Fruit fly (Drosophila melanogaster) whole organism, embryonic: Measurements from ENCODE around the gene beat-IIIc.

Source experiments
- Asciz ChIP-seq: fragments of 200-800 bp; sonication (Bioruptor generic); optimal IDR thresholded peaks from 2 replicates; lab custom pipeline; 2017; ENCODE audit warnings: missing biosample characterization, mild to moderate bottlenecking, missing genetic modification characterization, missing genetic modification reagents
- Atf6 ChIP-seq: fragments of 200-800 bp; sonication (Bioruptor generic); IDR thresholded peaks from 2 replicates; pipeline ENCODE4 v1.3.6; 2022; ENCODE audit warnings: missing biosample characterization, missing genetic modification characterization
- Bgb ChIP-seq: fragments of 200-800 bp; sonication (Bioruptor generic); IDR thresholded peaks from 2 replicates; pipeline ENCODE4 v1.3.6; 2022; ENCODE audit warnings: missing biosample characterization, missing genetic modification characterization; ENCODE audit not compliant: partially characterized antibody
- CG10543 ChIP-seq: fragments of 200-800 bp; sonication (Bioruptor generic); optimal IDR thresholded peaks from 3 replicates; lab custom pipeline; 2017; ENCODE audit warnings: missing biosample characterization, mild to moderate bottlenecking, missing genetic modification characterization, moderate library complexity
- CG11456 ChIP-seq: fragments of 200-800 bp; sonication (Bioruptor generic); IDR thresholded peaks from 3 replicates; pipeline ENCODE4 v1.3.6; 2022; ENCODE audit warnings: missing biosample characterization, missing genetic modification characterization
- CG13287 ChIP-seq: fragments of 200-800 bp; sonication (Bioruptor generic); IDR thresholded peaks from 2 replicates; pipeline ENCODE4 v1.3.6; 2022; ENCODE audit warnings: missing biosample characterization, missing genetic modification characterization; ENCODE audit not compliant: partially characterized antibody
- CG15696 ChIP-seq: fragments of 200-800 bp; sonication (Bioruptor generic); optimal IDR thresholded peaks from 2 replicates; lab custom pipeline; 2019; ENCODE audit warnings: missing biosample characterization, mild to moderate bottlenecking, missing genetic modification characterization, moderate library complexity
- CG1602 ChIP-seq: fragments of 200-800 bp; sonication (Bioruptor generic); optimal IDR thresholded peaks from 3 replicates; lab custom pipeline; 2016; ENCODE audit warnings: missing biosample characterization, missing genetic modification characterization
- CG16815 ChIP-seq: fragments of 200-800 bp; sonication (Bioruptor generic); optimal IDR thresholded peaks from 3 replicates; lab custom pipeline; 2017; ENCODE audit warnings: missing biosample characterization, mild to moderate bottlenecking, missing genetic modification characterization
- CG17568 ChIP-seq: fragments of 200-800 bp; sonication (Bioruptor generic); optimal IDR thresholded peaks from 2 replicates; lab custom pipeline; 2018; ENCODE audit warnings: missing biosample characterization, mild to moderate bottlenecking, missing genetic modification characterization, moderate library complexity
- CG2202 ChIP-seq: fragments of 200-800 bp; sonication (Bioruptor generic); optimal IDR thresholded peaks from 2 replicates; lab custom pipeline; 2018; ENCODE audit warnings: missing biosample characterization, mild to moderate bottlenecking, missing genetic modification characterization
- CG32532 ChIP-seq: fragments of 200-800 bp; sonication (Bioruptor generic); IDR thresholded peaks from 2 replicates; pipeline ENCODE4 v1.3.6; 2022; ENCODE audit warnings: missing biosample characterization, missing genetic modification characterization
- CG32767 ChIP-seq: fragments of 200-800 bp; sonication (Bioruptor generic); IDR thresholded peaks from 2 replicates; pipeline ENCODE4 v1.3.6; 2022; ENCODE audit warnings: missing biosample characterization, missing genetic modification characterization
- CG3281 ChIP-seq: fragments of 200-800 bp; sonication (Bioruptor generic); optimal IDR thresholded peaks from 3 replicates; lab custom pipeline; 2017; ENCODE audit warnings: missing biosample characterization, mild to moderate bottlenecking, missing genetic modification characterization
- CG7372 ChIP-seq: fragments of 200-800 bp; sonication (Bioruptor generic); IDR thresholded peaks from 2 replicates; pipeline ENCODE4 v1.3.6; 2022; ENCODE audit warnings: missing biosample characterization, missing genetic modification characterization
- CG7556 ChIP-seq: fragments of 200-800 bp; sonication (Bioruptor generic); optimal IDR thresholded peaks from 2 replicates; lab custom pipeline; 2017; ENCODE audit warnings: missing biosample characterization, mild to moderate bottlenecking, missing genetic modification characterization
- CG7928 ChIP-seq: fragments of 200-800 bp; sonication (Bioruptor generic); optimal IDR thresholded peaks from 2 replicates; lab custom pipeline; 2017; ENCODE audit warnings: missing biosample characterization, mild to moderate bottlenecking, missing genetic modification characterization
- CG8290 ChIP-seq, 3 experiments: fragments of 200-800 bp; sonication (Bioruptor generic); optimal IDR thresholded peaks; 2 replicates each; lab custom pipeline; 2016 to 2019; ENCODE audit warnings: missing biosample characterization in 3 of 3, missing genetic modification characterization in 3 of 3, mild to moderate bottlenecking in 2 of 3, moderate library complexity in 1 of 3
- CG9817 ChIP-seq: fragments of 200-800 bp; sonication (Bioruptor generic); optimal IDR thresholded peaks from 2 replicates; lab custom pipeline; 2018; ENCODE audit warnings: missing biosample characterization, mild to moderate bottlenecking, missing genetic modification characterization, moderate library complexity
- CrebB ChIP-seq: fragments of 200-800 bp; sonication (Bioruptor generic); optimal IDR thresholded peaks from 3 replicates; lab custom pipeline; 2018; ENCODE audit warnings: missing biosample characterization, mild to moderate bottlenecking, missing genetic modification characterization
- E2f2 ChIP-seq: fragments of 200-800 bp; sonication (Bioruptor generic); IDR thresholded peaks from 2 replicates; pipeline ENCODE4 v1.3.6; 2022; ENCODE audit warnings: missing biosample characterization, missing genetic modification characterization
- ERR ChIP-seq: fragments of 200-800 bp; sonication (Bioruptor generic); optimal IDR thresholded peaks from 2 replicates; lab custom pipeline; 2016; ENCODE audit warnings: missing biosample characterization, missing genetic modification characterization
- Fer1 ChIP-seq: fragments of 200-800 bp; sonication (Bioruptor generic); optimal IDR thresholded peaks from 2 replicates; lab custom pipeline; 2017; ENCODE audit warnings: missing biosample characterization, mild to moderate bottlenecking, missing genetic modification characterization
- Fer2 ChIP-seq: fragments of 200-800 bp; sonication (Bioruptor generic); optimal IDR thresholded peaks from 2 replicates; lab custom pipeline; 2018; ENCODE audit warnings: missing biosample characterization, mild to moderate bottlenecking, missing genetic modification characterization, moderate library complexity
- Gsc ChIP-seq: fragments of 200-800 bp; sonication (Bioruptor generic); IDR thresholded peaks from 2 replicates; pipeline ENCODE4 v1.3.6; 2022; ENCODE audit warnings: missing biosample characterization, missing genetic modification characterization
- Gug ChIP-seq: fragments of 200-800 bp; sonication (Bioruptor generic); IDR thresholded peaks from 4 replicates; pipeline ENCODE4 v1.3.6; 2022; ENCODE audit warnings: missing biosample characterization, missing genetic modification characterization
- Lhr ChIP-seq: fragments of 200-800 bp; sonication (Bioruptor generic); optimal IDR thresholded peaks from 3 replicates; lab custom pipeline; 2017; ENCODE audit warnings: mild to moderate bottlenecking, missing biosample characterization, missing genetic modification reagents, missing genetic modification characterization
- Lim3 ChIP-seq: fragments of 200-800 bp; sonication (Bioruptor generic); IDR thresholded peaks from 2 replicates; pipeline ENCODE4 v1.3.6; 2022; ENCODE audit warnings: missing biosample characterization, missing genetic modification characterization
- MTF-1 ChIP-seq: fragments of 200-800 bp; sonication (Bioruptor generic); optimal IDR thresholded peaks from 2 replicates; lab custom pipeline; 2018; ENCODE audit warnings: missing biosample characterization, mild to moderate bottlenecking, missing genetic modification characterization, borderline replicate concordance
- NC2β ChIP-seq: fragments of 200-800 bp; sonication (Bioruptor generic); optimal IDR thresholded peaks from 2 replicates; lab custom pipeline; 2016; ENCODE audit warnings: missing biosample characterization, missing genetic modification characterization
- NK7.1 ChIP-seq: fragments of 200-800 bp; sonication (Bioruptor generic); optimal IDR thresholded peaks from 3 replicates; lab custom pipeline; 2016; ENCODE audit warnings: missing biosample characterization, missing genetic modification characterization
- Opbp ChIP-seq: fragments of 200-800 bp; sonication (Bioruptor generic); IDR thresholded peaks from 3 replicates; pipeline ENCODE4 v1.3.6; 2022; ENCODE audit warnings: missing biosample characterization, missing genetic modification characterization; ENCODE audit not compliant: partially characterized antibody
- Poxn ChIP-seq: fragments of 200-800 bp; sonication (Bioruptor generic); IDR thresholded peaks from 2 replicates; pipeline ENCODE4 v1.3.6; 2022; ENCODE audit warnings: missing biosample characterization, missing genetic modification characterization
- Scr ChIP-seq: fragments of 200-800 bp; sonication (Bioruptor generic); IDR thresholded peaks from 2 replicates; pipeline ENCODE4 v1.3.6; 2022; ENCODE audit warnings: missing biosample characterization, missing genetic modification characterization; ENCODE audit not compliant: partially characterized antibody
- bab2 ChIP-seq: fragments of 200-800 bp; sonication (Bioruptor generic); optimal IDR thresholded peaks from 2 replicates; lab custom pipeline; 2016; ENCODE audit warnings: missing biosample characterization, missing genetic modification characterization
- bcd ChIP-seq: fragments of 200-800 bp; sonication (Bioruptor generic); optimal IDR thresholded peaks from 2 replicates; lab custom pipeline; 2017; ENCODE audit warnings: missing biosample characterization, mild to moderate bottlenecking, missing genetic modification characterization
- crol ChIP-seq: fragments of 200-800 bp; sonication (Bioruptor generic); IDR thresholded peaks from 2 replicates; pipeline ENCODE4 v1.3.6; 2022; ENCODE audit warnings: missing biosample characterization, missing genetic modification characterization
- dimm ChIP-seq: fragments of 200-800 bp; sonication (Bioruptor generic); IDR thresholded peaks from 2 replicates; pipeline ENCODE4 v1.3.6; 2022; ENCODE audit warnings: missing biosample characterization, missing genetic modification characterization
- ewg ChIP-seq: fragments of 200-800 bp; sonication (Bioruptor generic); optimal IDR thresholded peaks from 3 replicates; lab custom pipeline; 2017; ENCODE audit warnings: mild to moderate bottlenecking, missing biosample characterization, missing genetic modification reagents, missing genetic modification characterization
- exex ChIP-seq: fragments of 200-800 bp; sonication (Bioruptor generic); optimal IDR thresholded peaks from 4 replicates; lab custom pipeline; 2018; ENCODE audit warnings: missing biosample characterization, mild to moderate bottlenecking, missing genetic modification characterization, moderate library complexity
- gsb-n ChIP-seq: fragments of 200-800 bp; sonication (Bioruptor generic); optimal IDR thresholded peaks from 3 replicates; lab custom pipeline; 2018; ENCODE audit warnings: missing biosample characterization, mild to moderate bottlenecking, missing genetic modification characterization
- mam ChIP-seq: fragments of 200-800 bp; sonication (Bioruptor generic); optimal IDR thresholded peaks from 3 replicates; lab custom pipeline; 2016; ENCODE audit warnings: missing biosample characterization, missing genetic modification characterization
- mirr ChIP-seq: fragments of 200-800 bp; sonication (Bioruptor generic); optimal IDR thresholded peaks from 3 replicates; lab custom pipeline; 2018; ENCODE audit warnings: missing biosample characterization, mild to moderate bottlenecking, missing genetic modification characterization
- mld ChIP-seq: fragments of 200-800 bp; sonication (Bioruptor generic); IDR thresholded peaks from 3 replicates; pipeline ENCODE4 v1.3.6; 2022; ENCODE audit warnings: missing biosample characterization, missing genetic modification characterization; ENCODE audit not compliant: partially characterized antibody
- odd ChIP-seq: fragments of 200-800 bp; sonication (Bioruptor generic); optimal IDR thresholded peaks from 2 replicates; lab custom pipeline; 2017; ENCODE audit warnings: missing biosample characterization, mild to moderate bottlenecking, missing genetic modification characterization
- psq ChIP-seq: fragments of 200-800 bp; sonication (Bioruptor generic); optimal IDR thresholded peaks from 2 replicates; lab custom pipeline; 2017; ENCODE audit warnings: missing biosample characterization, missing genetic modification characterization
- ssp ChIP-seq: fragments of 200-800 bp; sonication (Bioruptor generic); IDR thresholded peaks from 2 replicates; pipeline ENCODE4 v1.3.6; 2022; ENCODE audit warnings: missing biosample characterization, missing genetic modification characterization
- stc ChIP-seq: fragments of 200-800 bp; sonication (Bioruptor generic); IDR thresholded peaks from 2 replicates; pipeline ENCODE4 v1.3.6; 2022; ENCODE audit warnings: missing biosample characterization, missing genetic modification characterization
- sug ChIP-seq: fragments of 200-800 bp; optimal IDR thresholded peaks from 2 replicates; lab custom pipeline; 2019; ENCODE audit warnings: missing biosample characterization, mild to moderate bottlenecking, missing genetic modification characterization, moderate library complexity
- tin ChIP-seq: fragments of 200-800 bp; sonication (Bioruptor generic); optimal IDR thresholded peaks from 3 replicates; lab custom pipeline; 2016; ENCODE audit warnings: missing biosample characterization, missing genetic modification characterization
- vnd ChIP-seq: fragments of 200-800 bp; sonication (Bioruptor generic); IDR thresholded peaks from 3 replicates; pipeline ENCODE4 v1.3.6; 2022; ENCODE audit warnings: missing biosample characterization, missing genetic modification characterization; ENCODE audit not compliant: partially characterized antibody

Gene beat-IIIc

DNA sequence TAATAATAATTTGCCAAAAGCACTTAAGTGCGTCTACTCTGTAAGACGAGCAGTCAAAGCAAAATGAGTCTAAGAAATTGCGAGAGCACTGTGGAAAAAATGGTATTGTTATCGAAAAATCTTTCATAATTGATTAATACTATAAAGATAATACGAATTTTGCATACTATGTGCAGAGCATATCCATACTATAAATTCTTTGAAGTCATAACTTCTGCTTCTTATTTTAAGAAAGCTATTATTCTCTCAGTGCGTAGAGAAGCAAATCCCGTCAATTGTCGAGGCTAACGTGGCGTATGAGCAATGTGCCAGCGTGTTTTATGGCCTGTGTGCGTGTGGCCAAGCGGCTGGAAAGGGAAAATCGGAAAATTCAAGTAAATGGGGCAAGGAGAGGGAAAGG lies 100.9 kb downstream of the beat-IIIc start (continued):
- TF ChIP-seq CG10543: no peak
- TF ChIP-seq bcd (GFP tag; lab: Kevin White, UChicago): peak; percentile 8
- TF ChIP-seq CG7556: peak; percentile 41
- no peak for TF ChIP-seq Atf6 (GFP tag; lab: Robert Waterston, UW)
- TF ChIP-seq Asciz (GFP tag; lab: Kevin White, UChicago): no peak
- no peak for TF ChIP-seq mld (GFP tag; lab: Robert Waterston, UW)
- TF ChIP-seq NK7.1 (GFP tag; lab: Kevin White, UChicago): no peak
- no peak for TF ChIP-seq CG2202
- TF ChIP-seq CG11456 (GFP tag; lab: Robert Waterston, UW): no peak
- TF ChIP-seq CG1602 (GFP tag; lab: Kevin White, UChicago): no peak
- no peak for TF ChIP-seq odd (GFP tag; lab: Kevin White, UChicago)
- 0 out of 4 replicates have a peak, but pooled peaks have one; percentile 7 for TF ChIP-seq Gug (GFP tag; lab: Robert Waterston, UW)
- no peak for TF ChIP-seq Fer2 (tag; lab: Kevin White, UChicago)
- no peak for TF ChIP-seq dimm
- no peak for TF ChIP-seq exex (tag; lab: Kevin White, UChicago)
- TF ChIP-seq Gsc (GFP tag; lab: Robert Waterston, UW): no peak
- TF ChIP-seq sug (tag; lab: Kevin White, UChicago): no peak
- TF ChIP-seq CG7928 (GFP tag; lab: Kevin White, UChicago): no peak
- no peak for TF ChIP-seq Poxn (GFP tag; lab: Robert Waterston, UW)
- no peak for TF ChIP-seq Scr (GFP tag; lab: Robert Waterston, UW)
- no peak for TF ChIP-seq CG8290 (GFP tag; optimal IDR thresholded peaks at IDR 0.05; lab: Kevin White, UChicago)
- TF ChIP-seq CG8290 (tag; optimal IDR thresholded peaks at IDR 0.05; lab: Kevin White, UChicago): peak in 1 of 2 experiments; percentile 5
- TF ChIP-seq CG15696 (tag; lab: Kevin White, UChicago): no peak
- TF ChIP-seq CG16815 (GFP tag; lab: Kevin White, UChicago): no peak
- TF ChIP-seq psq (GFP tag; lab: Kevin White, UChicago): no peak
- TF ChIP-seq ERR (GFP tag; lab: Kevin White, UChicago): no peak
- TF ChIP-seq Lim3 (GFP tag; lab: Robert Waterston, UW): no peak
- no peak for TF ChIP-seq Lhr
- TF ChIP-seq Fer1 (GFP tag; lab: Kevin White, UChicago): peak; percentile 55
- TF ChIP-seq CG9817: peak; percentile 20
- TF ChIP-seq Opbp (GFP tag; lab: Robert Waterston, UW): no peak
- no peak for TF ChIP-seq MTF-1 (GFP tag; lab: Kevin White, UChicago)
- no peak for TF ChIP-seq bab2
- TF ChIP-seq mirr (GFP tag; lab: Kevin White, UChicago): no peak
- TF ChIP-seq CG3281: no peak
- no peak for TF ChIP-seq tin (GFP tag; lab: Kevin White, UChicago)
- no peak for TF ChIP-seq stc (GFP tag; lab: Robert Waterston, UW)
- no peak for TF ChIP-seq E2f2 (GFP tag; lab: Robert Waterston, UW)
- TF ChIP-seq gsb-n (tag; lab: Kevin White, UChicago): no peak
- no peak for TF ChIP-seq Bgb
- no peak for TF ChIP-seq NC2β (GFP tag; lab: Kevin White, UChicago)
- no peak for TF ChIP-seq CG17568 (GFP tag; lab: Kevin White, UChicago)
- TF ChIP-seq vnd (GFP tag; lab: Robert Waterston, UW): no peak
- TF ChIP-seq crol (GFP tag; lab: Robert Waterston, UW): no peak
- TF ChIP-seq CG32532 (GFP tag; lab: Robert Waterston, UW): peak; percentile 48; the same call in 1 of the 2 replicates
- peak; percentile 2 for TF ChIP-seq mam
- no peak for TF ChIP-seq CrebB
- TF ChIP-seq CG13287 (GFP tag; lab: Robert Waterston, UW): no peak
- no peak for TF ChIP-seq ewg
- no peak for TF ChIP-seq CG7372
- TF ChIP-seq CG32767: peak; percentile 49; the same call in 1 of the 2 replicates
- TF ChIP-seq ssp (GFP tag; lab: Robert Waterston, UW): no peak
